Worm (Caenorhabditis elegans): Measurements from ENCODE around the gene C40A11.4.

C40A11.4 gene

ce11 chrII:2099139-2099976, 37.9 kb upstream of the C40A11.4 start, which contains the start of gene math-42:
Gene math-42 (plus strand): TSS chrII:2099926.
- TF ChIP-seq nhr-237 (tag; optimal IDR thresholded peaks at IDR 0.05): no peak
- no peak for TF ChIP-seq lin-32 (GFP tag; optimal IDR thresholded peaks at IDR 0.05)
- TF ChIP-seq pha-4 (tag; optimal IDR thresholded peaks at IDR 0.05): no peak
- no peak for TF ChIP-seq flh-1 (GFP tag; optimal IDR thresholded peaks at IDR 0.05)
- no peak for TF ChIP-seq blmp-1 (tag; optimal IDR thresholded peaks at IDR 0.05)
- TF ChIP-seq lsy-2 (tag; optimal IDR thresholded peaks at IDR 0.05): no peak
- TF ChIP-seq elt-3 (tag; optimal IDR thresholded peaks at IDR 0.05): no peak
- TF ChIP-seq cnd-1 (tag; optimal IDR thresholded peaks at IDR 0.05): no peak
- TF ChIP-seq hlh-1 (tag; optimal IDR thresholded peaks at IDR 0.05): no peak
- TF ChIP-seq ceh-39 (tag; optimal IDR thresholded peaks at IDR 0.05): no peak
- no peak for TF ChIP-seq tbx-8 (GFP tag; optimal IDR thresholded peaks at IDR 0.05)

ce11 chrII:2108295-2108694, 28.9 kb upstream of the C40A11.4 start, which contains the start of gene R52.4:
Gene R52.4 (minus strand): TSS chrII:2108395.
- no peak for TF ChIP-seq sem-2 (GFP tag; optimal IDR thresholded peaks at IDR 0.05)
- TF ChIP-seq mep-1 (tag; optimal IDR thresholded peaks at IDR 0.05): no peak
- TF ChIP-seq nhr-12 (tag; optimal IDR thresholded peaks at IDR 0.05): no peak
- no peak for TF ChIP-seq nhr-237 (tag; optimal IDR thresholded peaks at IDR 0.05)
- TF ChIP-seq elt-3 (tag; optimal IDR thresholded peaks at IDR 0.05): no peak
- no peak for TF ChIP-seq cnd-1 (tag; optimal IDR thresholded peaks at IDR 0.05)
- no peak for TF ChIP-seq ztf-11 (tag; optimal IDR thresholded peaks at IDR 0.05)
- no peak for TF ChIP-seq bed-3 (GFP tag; optimal IDR thresholded peaks at IDR 0.05)
- TF ChIP-seq hlh-1 (tag; optimal IDR thresholded peaks at IDR 0.05): no peak
- no peak for TF ChIP-seq tbx-8 (GFP tag; optimal IDR thresholded peaks at IDR 0.05)
- no peak for TF ChIP-seq ham-2 (GFP tag; optimal IDR thresholded peaks at IDR 0.05)
- TF ChIP-seq unc-62 (GFP tag; optimal IDR thresholded peaks at IDR 0.05): no peak

- TF ChIP-seq mep-1 (tag; optimal IDR thresholded peaks at IDR 0.05): no peak
- TF ChIP-seq ztf-11 (tag; optimal IDR thresholded peaks at IDR 0.05): no peak
- TF ChIP-seq sptf-1 (tag; optimal IDR thresholded peaks at IDR 0.05): no peak
- TF ChIP-seq nhr-12 (tag; optimal IDR thresholded peaks at IDR 0.05): no peak
- TF ChIP-seq cnd-1 (tag; optimal IDR thresholded peaks at IDR 0.05): no peak
- TF ChIP-seq lin-13 (tag; optimal IDR thresholded peaks at IDR 0.05): no peak
- TF ChIP-seq flh-1 (GFP tag; optimal IDR thresholded peaks at IDR 0.05): no peak
- TF ChIP-seq lsy-2 (tag; optimal IDR thresholded peaks at IDR 0.05): no peak
- no peak for TF ChIP-seq ceh-39 (tag; optimal IDR thresholded peaks at IDR 0.05)
- TF ChIP-seq bed-3 (GFP tag; optimal IDR thresholded peaks at IDR 0.05): no peak
- no peak for TF ChIP-seq nhr-28 (tag; optimal IDR thresholded peaks at IDR 0.05)
- TF ChIP-seq tbx-8 (GFP tag; optimal IDR thresholded peaks at IDR 0.05): no peak
These were observed 27.3 kb upstream of the C40A11.4 start, which contains the start of gene R52.5 for ce11 chrII:2109943-2110342. Gene R52.5 (minus strand): TSS chrII:2110043.

- no peak for TF ChIP-seq bed-3 (GFP tag; optimal IDR thresholded peaks at IDR 0.05)
- TF ChIP-seq sem-2 (GFP tag; optimal IDR thresholded peaks at IDR 0.05): no peak
- TF ChIP-seq tbx-8 (GFP tag; optimal IDR thresholded peaks at IDR 0.05): no peak
- no peak for TF ChIP-seq hlh-1 (tag; optimal IDR thresholded peaks at IDR 0.05)
- TF ChIP-seq ztf-11 (tag; optimal IDR thresholded peaks at IDR 0.05): no peak
- TF ChIP-seq pha-4 (tag; optimal IDR thresholded peaks at IDR 0.05): no peak
- no peak for TF ChIP-seq unc-120 (tag; optimal IDR thresholded peaks at IDR 0.05; ENCODE audit: poor library complexity, severe bottlenecking)
- no peak for TF ChIP-seq mls-2 (tag; optimal IDR thresholded peaks at IDR 0.05)
- no peak for TF ChIP-seq drap-1 (GFP tag; optimal IDR thresholded peaks at IDR 0.05)
- TF ChIP-seq nhr-237 (tag; optimal IDR thresholded peaks at IDR 0.05): no peak
- TF ChIP-seq snpc-4 (tag; optimal IDR thresholded peaks at IDR 0.05): no peak
- TF ChIP-seq flh-1 (GFP tag; optimal IDR thresholded peaks at IDR 0.05): no peak
- no peak for TF ChIP-seq nhr-76 (tag; optimal IDR thresholded peaks at IDR 0.05)
- TF ChIP-seq unc-39 (tag; optimal IDR thresholded peaks at IDR 0.05): no peak
- no peak for TF ChIP-seq ham-2 (GFP tag; optimal IDR thresholded peaks at IDR 0.05)
- no peak for TF ChIP-seq M03D4.4 (tag; optimal IDR thresholded peaks at IDR 0.05)
- no peak for TF ChIP-seq nhr-12 (tag; optimal IDR thresholded peaks at IDR 0.05)
These were observed 24.3 kb upstream of the C40A11.4 start, which contains the start of gene R52.6 for ce11 chrII:2112948-2113347. Gene R52.6 (minus strand): TSS chrII:2113048.

- TF ChIP-seq mab-5 (tag; optimal IDR thresholded peaks at IDR 0.05): no peak
- no peak for TF ChIP-seq tbx-8 (GFP tag; optimal IDR thresholded peaks at IDR 0.05)
- no peak for TF ChIP-seq elt-1 (tag; optimal IDR thresholded peaks at IDR 0.05; ENCODE audit: borderline replicate concordance, insufficient read depth)
- TF ChIP-seq hlh-1 (tag; optimal IDR thresholded peaks at IDR 0.05): no peak
- no peak for TF ChIP-seq blmp-1 (tag; optimal IDR thresholded peaks at IDR 0.05)
- no peak for TF ChIP-seq ztf-11 (tag; optimal IDR thresholded peaks at IDR 0.05)
- no peak for TF ChIP-seq nhr-2 (tag; optimal IDR thresholded peaks at IDR 0.05)
- no peak for TF ChIP-seq snpc-4 (tag; optimal IDR thresholded peaks at IDR 0.05)
- TF ChIP-seq ces-1 (GFP tag; optimal IDR thresholded peaks at IDR 0.05): no peak
- TF ChIP-seq mep-1 (tag; optimal IDR thresholded peaks at IDR 0.05): no peak
- no peak for TF ChIP-seq nhr-28 (tag; optimal IDR thresholded peaks at IDR 0.05)
These were observed 22.7 kb upstream of the C40A11.4 start for ce11 chrII:2114488-2114887.
